Worm (Caenorhabditis elegans) whole organism, L2 larva: Measurements from ENCODE around the gene ppat-1.

Experiments
- C34F6.9 ChIP-seq: fragments of 150-350 bp; optimal IDR thresholded peaks from 2 replicates; lab custom pipeline; 2014; ENCODE audit warnings: missing biosample characterization, missing genetic modification characterization
- F13H6.1 ChIP-seq: sonication (generic microtip); optimal IDR thresholded peaks from 2 replicates; lab custom pipeline; 2016; ENCODE audit warnings: missing genetic modification characterization, missing compliant biosample characterization
- R02D3.7 ChIP-seq: fragments of 150-350 bp; optimal IDR thresholded peaks from 2 replicates; lab custom pipeline; 2014; ENCODE audit warnings: missing biosample characterization, missing genetic modification characterization
- Y55F3AM.14 ChIP-seq: fragments of 200-800 bp; sonication (Bioruptor generic); optimal IDR thresholded peaks from 2 replicates; lab custom pipeline; 2018; ENCODE audit warnings: mild to moderate bottlenecking, missing genetic modification characterization, missing compliant biosample characterization
- ZK546.5 ChIP-seq: sonication (generic microtip); optimal IDR thresholded peaks from 2 replicates; lab custom pipeline; 2017; ENCODE audit warnings: missing biosample characterization, missing genetic modification characterization
- alr-1 ChIP-seq: fragments of 150-350 bp; optimal IDR thresholded peaks from 2 replicates; lab custom pipeline; 2014; ENCODE audit warnings: missing biosample characterization, missing genetic modification characterization
- aly-2 ChIP-seq: fragments of 150-350 bp; optimal IDR thresholded peaks from 2 replicates; lab custom pipeline; 2014; ENCODE audit warnings: missing biosample characterization, missing genetic modification characterization
- ama-1 ChIP-seq: fragments of 150-350 bp; optimal IDR thresholded peaks from 2 replicates; lab custom pipeline; 2018; ENCODE audit warnings: inconsistent platforms
- blmp-1 ChIP-seq: sonication (generic microtip); optimal IDR thresholded peaks from 2 replicates; lab custom pipeline; 2017; ENCODE audit warnings: missing genetic modification characterization, mild to moderate bottlenecking, missing compliant biosample characterization, antibody characterized with exemption, moderate library complexity; ENCODE audit not compliant: insufficient read depth
- ceh-16 ChIP-seq: fragments of 150-350 bp; optimal IDR thresholded peaks from 2 replicates; lab custom pipeline; 2014; ENCODE audit warnings: missing biosample characterization, missing genetic modification characterization
- ceh-82 ChIP-seq: fragments of 150-350 bp; optimal IDR thresholded peaks from 2 replicates; lab custom pipeline; 2014; ENCODE audit warnings: missing biosample characterization, missing genetic modification characterization
- crh-2 ChIP-seq: sonication (generic microtip); optimal IDR thresholded peaks from 2 replicates; lab custom pipeline; 2017; ENCODE audit warnings: missing biosample characterization, missing genetic modification characterization
- dmd-4 ChIP-seq: sonication (generic microtip); optimal IDR thresholded peaks from 2 replicates; lab custom pipeline; 2017; ENCODE audit warnings: missing biosample characterization, missing genetic modification characterization
- egl-27 ChIP-seq: sonication (generic microtip); optimal IDR thresholded peaks from 3 replicates; lab custom pipeline; 2017; ENCODE audit warnings: missing biosample characterization, missing genetic modification reagents, missing genetic modification characterization
- elt-1 ChIP-seq: fragments of 150-350 bp; optimal IDR thresholded peaks from 2 replicates; lab custom pipeline; 2014; ENCODE audit warnings: missing biosample characterization, missing genetic modification characterization
- elt-3 ChIP-seq: sonication (generic microtip); optimal IDR thresholded peaks from 2 replicates; lab custom pipeline; 2017; ENCODE audit warnings: missing biosample characterization, missing genetic modification characterization
- fos-1 ChIP-seq: fragments of 150-350 bp; optimal IDR thresholded peaks from 2 replicates; lab custom pipeline; 2014; ENCODE audit warnings: missing biosample characterization, missing genetic modification characterization
- gmeb-1 ChIP-seq: fragments of 150-350 bp; optimal IDR thresholded peaks from 2 replicates; lab custom pipeline; 2014; ENCODE audit warnings: missing biosample characterization, missing genetic modification characterization
- lin-11 ChIP-seq: fragments of 150-350 bp; sonication (generic microtip); optimal IDR thresholded peaks from 2 replicates; lab custom pipeline; 2014; ENCODE audit warnings: missing biosample characterization, missing genetic modification characterization, inconsistent platforms, mixed read lengths
- lin-13 ChIP-seq: fragments of 150-350 bp; optimal IDR thresholded peaks from 2 replicates; lab custom pipeline; 2014; ENCODE audit warnings: missing biosample characterization, missing genetic modification reagents, missing genetic modification characterization
- lin-39 ChIP-seq: fragments of 150-350 bp; optimal IDR thresholded peaks from 2 replicates; lab custom pipeline; 2014; ENCODE audit warnings: missing biosample characterization, missing genetic modification reagents, missing genetic modification characterization
- lsy-2 ChIP-seq, 2 experiments: fragments of 150-350 bp in 1 of 2; sonication (generic microtip) in 1 of 2; optimal IDR thresholded peaks; 2 replicates each; lab custom pipeline; 2014 to 2017; ENCODE audit warnings: missing biosample characterization in 2 of 2, missing genetic modification characterization in 2 of 2
- mab-5 ChIP-seq: fragments of 150-350 bp; optimal IDR thresholded peaks from 2 replicates; lab custom pipeline; 2014; ENCODE audit warnings: missing biosample characterization, missing genetic modification characterization
- mbf-1 ChIP-seq: sonication (generic microtip); optimal IDR thresholded peaks from 2 replicates; lab custom pipeline; 2017; ENCODE audit warnings: missing biosample characterization, missing genetic modification characterization
- mdl-1 ChIP-seq, 2 experiments: fragments of 150-350 bp in 1 of 2; sonication (generic microtip) in 1 of 2; optimal IDR thresholded peaks; 2 replicates each; lab custom pipeline; 2017; ENCODE audit warnings: missing biosample characterization in 2 of 2, missing genetic modification characterization in 2 of 2
- nhr-10 ChIP-seq: sonication (generic microtip); optimal IDR thresholded peaks from 2 replicates; lab custom pipeline; 2017; ENCODE audit warnings: missing biosample characterization, missing genetic modification characterization
- nhr-11 ChIP-seq: fragments of 150-350 bp; optimal IDR thresholded peaks from 2 replicates; lab custom pipeline; 2014; ENCODE audit warnings: missing biosample characterization, missing genetic modification characterization
- nhr-12 ChIP-seq: fragments of 150-350 bp; optimal IDR thresholded peaks from 2 replicates; lab custom pipeline; 2014; ENCODE audit warnings: missing biosample characterization, missing genetic modification characterization
- nhr-129 ChIP-seq: fragments of 150-350 bp; optimal IDR thresholded peaks from 2 replicates; lab custom pipeline; 2014; ENCODE audit warnings: missing biosample characterization, missing genetic modification characterization
- nhr-21 ChIP-seq: fragments of 150-350 bp; optimal IDR thresholded peaks from 2 replicates; lab custom pipeline; 2014; ENCODE audit warnings: missing biosample characterization, missing genetic modification characterization
- nhr-23 ChIP-seq: fragments of 150-350 bp; optimal IDR thresholded peaks from 2 replicates; lab custom pipeline; 2014; ENCODE audit warnings: missing biosample characterization, missing genetic modification reagents, missing genetic modification characterization
- nhr-237 ChIP-seq: fragments of 150-350 bp; optimal IDR thresholded peaks from 2 replicates; lab custom pipeline; 2014; ENCODE audit warnings: missing biosample characterization, missing genetic modification characterization
- nhr-25 ChIP-seq: fragments of 150-350 bp; sonication (generic microtip); optimal IDR thresholded peaks from 3 replicates; lab custom pipeline; 2014; ENCODE audit warnings: missing biosample characterization, missing genetic modification characterization
- nhr-6 ChIP-seq: fragments of 150-350 bp; optimal IDR thresholded peaks from 2 replicates; lab custom pipeline; 2014; ENCODE audit warnings: missing biosample characterization, missing genetic modification characterization
- peb-1 ChIP-seq: fragments of 150-350 bp; optimal IDR thresholded peaks from 2 replicates; lab custom pipeline; 2014; ENCODE audit warnings: missing biosample characterization, missing genetic modification characterization
- sem-4 ChIP-seq: fragments of 150-350 bp; optimal IDR thresholded peaks from 2 replicates; lab custom pipeline; 2014; ENCODE audit warnings: missing biosample characterization, missing genetic modification reagents, missing genetic modification characterization
- skn-1 ChIP-seq: sonication (generic microtip); optimal IDR thresholded peaks from 2 replicates; lab custom pipeline; 2017; ENCODE audit warnings: missing biosample characterization, missing genetic modification characterization
- sma-3 ChIP-seq: sonication (generic microtip); optimal IDR thresholded peaks from 2 replicates; lab custom pipeline; 2016; ENCODE audit warnings: missing genetic modification reagents, missing genetic modification characterization, missing compliant biosample characterization
- sma-9 ChIP-seq, 2 experiments: fragments of 150-350 bp in 1 of 2; sonication (generic microtip) in 1 of 2; optimal IDR thresholded peaks; 2 replicates each; lab custom pipeline; 2014 to 2016; ENCODE audit warnings: missing genetic modification characterization in 2 of 2, mild to moderate bottlenecking in 1 of 2, missing biosample characterization in 1 of 2, missing compliant biosample characterization in 1 of 2, missing genetic modification reagents in 1 of 2, moderate library complexity in 1 of 2
- snpc-4 ChIP-seq: fragments of 150-350 bp; optimal IDR thresholded peaks from 2 replicates; lab custom pipeline; 2014; ENCODE audit warnings: missing biosample characterization, missing genetic modification characterization
- unc-39 ChIP-seq: fragments of 150-350 bp; optimal IDR thresholded peaks from 2 replicates; lab custom pipeline; 2014; ENCODE audit warnings: missing biosample characterization, missing genetic modification characterization
- unc-55 ChIP-seq: fragments of 150-350 bp; sonication (generic microtip); optimal IDR thresholded peaks from 3 replicates; lab custom pipeline; 2014; ENCODE audit warnings: missing biosample characterization, missing genetic modification reagents, missing genetic modification characterization
- unc-62 ChIP-seq: fragments of 150-350 bp; optimal IDR thresholded peaks from 2 replicates; lab custom pipeline; 2014; ENCODE audit warnings: missing biosample characterization, missing genetic modification reagents, missing genetic modification characterization
- zag-1 ChIP-seq: fragments of 150-350 bp; optimal IDR thresholded peaks from 2 replicates; lab custom pipeline; 2014; ENCODE audit warnings: missing biosample characterization, missing genetic modification characterization
- ztf-1 ChIP-seq: fragments of 200-800 bp; sonication (Bioruptor generic); conservative IDR thresholded peaks from 2 replicates; pipeline ENCODE4 v1.3.6; 2022; ENCODE audit warnings: missing genetic modification characterization, missing compliant biosample characterization
- ztf-4 ChIP-seq: fragments of 150-350 bp; optimal IDR thresholded peaks from 2 replicates; lab custom pipeline; 2014; ENCODE audit warnings: missing biosample characterization, missing genetic modification characterization

The ppat-1 gene

DNA sequence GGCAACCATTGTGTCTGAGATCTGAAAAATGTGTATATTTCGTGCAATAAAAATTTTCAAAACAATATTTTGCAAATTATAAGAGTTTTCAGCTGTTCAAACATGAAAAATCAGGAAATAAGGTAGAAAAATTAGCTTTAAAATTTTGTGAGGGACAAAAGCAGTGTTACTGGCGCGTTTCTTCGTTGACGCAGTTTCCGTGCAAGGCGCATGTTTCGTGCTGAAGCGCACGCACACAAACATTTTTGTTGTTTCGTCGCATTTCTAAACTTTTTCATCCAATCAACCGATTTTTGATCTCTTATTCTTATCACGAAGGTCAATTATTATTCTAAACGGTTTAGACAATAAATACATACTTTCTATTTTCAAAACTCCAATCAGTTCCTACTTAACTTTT lies 4.2 kb downstream of the ppat-1 start, which contains the start of gene nifk-1:
TSS of gene nifk-1 (minus strand) at position 27 of the 400 bp plus-strand sequence.
- TF ChIP-seq nhr-129 (tag; lab: Kevin White, UChicago) = peak; percentile 79
- TF ChIP-seq nhr-10 = no peak
- TF ChIP-seq crh-2 (tag; lab: Kevin White, UChicago) = peak; percentile 60
- TF ChIP-seq ztf-1 = no peak
- TF ChIP-seq ceh-16 = no peak
- TF ChIP-seq nhr-25 (tag; lab: Kevin White, UChicago) = peak; percentile 60
- peak; percentile 58 for TF ChIP-seq sma-3 (GFP tag; lab: Kevin White, UChicago)
- no peak for TF ChIP-seq ZK546.5
- no peak for TF ChIP-seq aly-2 (tag; lab: Kevin White, UChicago)
- TF ChIP-seq nhr-237 (tag; lab: Kevin White, UChicago) = no peak
- TF ChIP-seq mab-5 = no peak
- peak; percentile 76 for TF ChIP-seq gmeb-1 (tag; lab: Kevin White, UChicago)
- peak; percentile 86 for TF ChIP-seq C34F6.9 (tag; lab: Kevin White, UChicago)
- no peak for TF ChIP-seq skn-1 (tag; lab: Kevin White, UChicago)
- peak; percentile 37 for TF ChIP-seq blmp-1 (tag; lab: Kevin White, UChicago)
- TF ChIP-seq egl-27 (tag; lab: Kevin White, UChicago) = no peak
- TF ChIP-seq nhr-23 = no peak
- TF ChIP-seq unc-55 (GFP tag; lab: Kevin White, UChicago) = peak; percentile 77
- no peak for TF ChIP-seq nhr-6 (tag; lab: Kevin White, UChicago)
- TF ChIP-seq mdl-1 (tag; optimal IDR thresholded peaks at IDR 0.05; lab: Kevin White, UChicago) = no peak
- TF ChIP-seq mbf-1 (tag; lab: Kevin White, UChicago) = no peak
- no peak for TF ChIP-seq unc-62 (GFP tag; lab: Kevin White, UChicago)
- no peak for TF ChIP-seq ceh-82 (tag; lab: Kevin White, UChicago)
- no peak for TF ChIP-seq Y55F3AM.14 (GFP tag; lab: Kevin White, UChicago)
- peak; percentile 50 for TF ChIP-seq F13H6.1 (tag; lab: Kevin White, UChicago)
- no peak for TF ChIP-seq unc-39 (tag; lab: Kevin White, UChicago)
- TF ChIP-seq elt-1 = no peak
- TF ChIP-seq snpc-4 = no peak
- peak; percentile 9 to 87 for TF ChIP-seq lsy-2 (tag; optimal IDR thresholded peaks at IDR 0.05; lab: Kevin White, UChicago)
- TF ChIP-seq zag-1 (tag; lab: Kevin White, UChicago) = no peak
- peak; percentile 28 for TF ChIP-seq lin-11 (tag; lab: Kevin White, UChicago)
- no peak for TF ChIP-seq dmd-4 (tag; lab: Kevin White, UChicago)
- no peak for TF ChIP-seq alr-1 (tag; lab: Kevin White, UChicago)
- no peak for TF ChIP-seq ama-1 (lab: Kevin White, UChicago)
- TF ChIP-seq lin-13 (GFP tag; lab: Kevin White, UChicago) = peak; percentile 29
- TF ChIP-seq lin-39 = no peak
- no peak for TF ChIP-seq elt-3
- TF ChIP-seq fos-1 (tag; lab: Kevin White, UChicago) = peak; percentile 70
- TF ChIP-seq nhr-11 (tag; lab: Kevin White, UChicago) = no peak
- peak; percentile 52 for TF ChIP-seq sma-9 (GFP tag; optimal IDR thresholded peaks at IDR 0.05; lab: Kevin White, UChicago)
- TF ChIP-seq sma-9 (tag; optimal IDR thresholded peaks at IDR 0.05; lab: Kevin White, UChicago) = no peak
- peak; percentile 10 for TF ChIP-seq sem-4 (tag; lab: Kevin White, UChicago)
- TF ChIP-seq nhr-21 (tag; lab: Kevin White, UChicago) = peak; percentile 21
- TF ChIP-seq R02D3.7 (tag; lab: Kevin White, UChicago) = no peak
- no peak for TF ChIP-seq nhr-12 (tag; lab: Kevin White, UChicago)
- no peak for TF ChIP-seq ztf-4 (tag; lab: Kevin White, UChicago)
- TF ChIP-seq peb-1 (tag; lab: Kevin White, UChicago) = no peak
